Worm (Caenorhabditis elegans): ENCODE data around the gene ech-8.

DNA sequence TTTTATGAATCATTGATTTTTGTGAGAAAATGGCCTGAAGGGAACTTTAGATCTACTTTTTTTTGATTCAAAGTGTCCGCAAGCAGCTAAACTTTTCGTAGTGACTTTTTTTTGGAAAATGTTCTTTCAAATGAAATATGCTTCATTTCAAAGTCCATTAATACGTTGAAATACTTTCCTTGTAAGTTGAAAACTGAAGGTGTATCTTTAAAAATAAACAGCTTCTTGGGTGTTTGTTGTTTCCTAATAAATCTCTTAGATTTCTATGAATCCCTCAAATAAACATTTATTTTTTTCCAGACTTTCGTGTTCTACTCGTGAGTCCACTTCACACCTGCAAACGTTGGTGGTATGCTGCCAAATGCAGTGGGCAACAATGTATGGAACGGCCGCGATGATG lies 47.7 kb upstream of the ech-8 start, which contains the start of gene ebax-1:
- TF ChIP-seq lsy-2 (tag; optimal IDR thresholded peaks at IDR 0.05): no peak
- no peak for TF ChIP-seq egl-13 (tag; optimal IDR thresholded peaks at IDR 0.05)
- TF ChIP-seq egl-27 (tag; optimal IDR thresholded peaks at IDR 0.05): no peak
- no peak for TF ChIP-seq efl-1 (optimal IDR thresholded peaks at IDR 0.05)
- TF ChIP-seq efl-1 (GFP tag; optimal IDR thresholded peaks at IDR 0.05 in 1 of 2): no peak
- no peak for TF ChIP-seq nhr-77 (tag; optimal IDR thresholded peaks at IDR 0.05)
- no peak for TF ChIP-seq fkh-10 (GFP tag; optimal IDR thresholded peaks at IDR 0.05)
- TF ChIP-seq nhr-47 (tag; optimal IDR thresholded peaks at IDR 0.05): no peak
- no peak for TF ChIP-seq lin-35 (GFP tag; optimal IDR thresholded peaks at IDR 0.05)

Measured in whole organism, L1 larva.